Worm (Caenorhabditis elegans) whole organism, midembryonic: ENCODE data around the gene W05H7.1.

Source experiments
- T22C8.4 ChIP-seq: fragments of 200-800 bp; sonication (Bioruptor generic); IDR thresholded peaks from 2 replicates; pipeline ENCODE4 v1.3.6; 2022; ENCODE audit warnings: missing genetic modification characterization, missing compliant biosample characterization
- flt-1 ChIP-seq: fragments of 200-800 bp; sonication (Bioruptor generic); IDR thresholded peaks from 2 replicates; pipeline ENCODE4 v1.3.6; 2022; ENCODE audit warnings: missing genetic modification characterization, missing compliant biosample characterization

ce11 chrX:1468057-1468456 lies 17.5 kb downstream of the W05H7.1 start:
- TF ChIP-seq flt-1 (no peak), T22C8.4 (GFP tag; lab: Robert Waterston, UW) (no peak)
